Fruit fly (Drosophila melanogaster): ENCODE data around the gene CG10514.

- TF ChIP-seq CG15710 (tag; optimal IDR thresholded peaks at IDR 0.05) (no peak), CG8301 (tag; optimal IDR thresholded peaks at IDR 0.05) (no peak), CG32121 (GFP tag; IDR thresholded peaks at IDR 0.05) (no peak), CG13204 (GFP tag; optimal IDR thresholded peaks at IDR 0.05) (no peak)
Measured at dm6 chr3R:25320898-25321297, 41.3 kb upstream of the CG10514 start.
